Fruit fly (Drosophila melanogaster): ENCODE results near the gene CG9641.

DNA sequence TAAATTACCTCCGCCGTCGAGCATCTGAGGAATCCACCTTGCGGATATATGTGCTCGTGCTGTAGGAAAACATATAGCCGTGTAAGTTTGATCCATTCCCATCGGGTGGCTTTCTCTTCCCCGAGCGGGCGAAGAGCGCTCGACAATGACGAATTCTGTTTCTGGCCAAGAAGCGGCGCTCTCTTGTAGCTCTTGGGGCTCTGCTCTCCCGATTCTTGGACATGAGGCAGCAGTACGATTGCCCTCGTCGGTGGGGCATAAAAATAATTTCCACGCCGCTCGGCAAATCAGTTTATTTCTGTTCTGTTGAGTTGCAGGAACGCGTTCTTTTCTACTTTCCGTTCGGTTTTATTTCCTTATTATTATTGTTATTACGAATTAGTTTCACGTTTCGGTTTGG, 17.8 kb downstream of the CG9641 start:
- TF ChIP-seq CG12155 (GFP tag; optimal IDR thresholded peaks at IDR 0.05) = no peak
- TF ChIP-seq Max (GFP tag; optimal IDR thresholded peaks at IDR 0.05) = no peak
- TF ChIP-seq grn (GFP tag; optimal IDR thresholded peaks at IDR 0.05) = no peak

Measured in whole organism, embryonic.